Worm (Caenorhabditis elegans) whole organism, L2 larva: Measurements from ENCODE around the gene srsx-14.

ENCODE experiments used
- egl-27 ChIP-seq: sonication (generic microtip); optimal IDR thresholded peaks from 3 replicates; lab custom pipeline; 2017; ENCODE audit warnings: missing biosample characterization, missing genetic modification reagents, missing genetic modification characterization
- lsy-2 ChIP-seq, 2 experiments: fragments of 150-350 bp in 1 of 2; sonication (generic microtip) in 1 of 2; optimal IDR thresholded peaks; 2 replicates each; lab custom pipeline; 2014 to 2017; ENCODE audit warnings: missing biosample characterization in 2 of 2, missing genetic modification characterization in 2 of 2
- nhr-12 ChIP-seq: fragments of 150-350 bp; optimal IDR thresholded peaks from 2 replicates; lab custom pipeline; 2014; ENCODE audit warnings: missing biosample characterization, missing genetic modification characterization
- nhr-129 ChIP-seq: fragments of 150-350 bp; optimal IDR thresholded peaks from 2 replicates; lab custom pipeline; 2014; ENCODE audit warnings: missing biosample characterization, missing genetic modification characterization
- unc-62 ChIP-seq: fragments of 150-350 bp; optimal IDR thresholded peaks from 2 replicates; lab custom pipeline; 2014; ENCODE audit warnings: missing biosample characterization, missing genetic modification reagents, missing genetic modification characterization
- zag-1 ChIP-seq: fragments of 150-350 bp; optimal IDR thresholded peaks from 2 replicates; lab custom pipeline; 2014; ENCODE audit warnings: missing biosample characterization, missing genetic modification characterization
- ztf-11 ChIP-seq: sonication (generic microtip); optimal IDR thresholded peaks from 2 replicates; lab custom pipeline; 2017; ENCODE audit warnings: missing biosample characterization, missing genetic modification characterization

- TF ChIP-seq nhr-12 (tag; lab: Kevin White, UChicago) (no peak), egl-27 (tag; lab: Kevin White, UChicago) (no peak), lsy-2 (tag; optimal IDR thresholded peaks at IDR 0.05; lab: Kevin White, UChicago) (peak in 1 of 2 experiments; percentile 53), unc-62 (GFP tag; lab: Kevin White, UChicago) (no peak), ztf-11 (tag; lab: Kevin White, UChicago) (no peak), zag-1 (peak; percentile 4), nhr-129 (tag; lab: Kevin White, UChicago) (peak; percentile 87)
Observed at ce11 chrIV:5665353-5665918, 38.5 kb upstream of the srsx-14 start.
